Fruit fly (Drosophila melanogaster): ENCODE measurements around the gene CG42821.

CG42821 gene

dm6 chr3R:17391313-17391845 lies 21.5 kb upstream of the CG42821 start, which contains the start of the genes Brf and sds22 (continued):
- TF ChIP-seq BtbVII (GFP tag; optimal IDR thresholded peaks at IDR 0.05): peak; percentile 91
- TF ChIP-seq mirr (GFP tag; optimal IDR thresholded peaks at IDR 0.05): peak; percentile 90
- TF ChIP-seq CG12942 (GFP tag; optimal IDR thresholded peaks at IDR 0.05): peak; percentile 95
- peak; percentile 96 for TF ChIP-seq dysf (GFP tag; IDR thresholded peaks at IDR 0.05)
- peak; percentile 98 for TF ChIP-seq Max (GFP tag; optimal IDR thresholded peaks at IDR 0.05)
- peak; percentile 89 for TF ChIP-seq HmgD (GFP tag; optimal IDR thresholded peaks at IDR 0.05)
- peak; percentile 80 for TF ChIP-seq Doc3 (GFP tag; IDR thresholded peaks at IDR 0.05; ENCODE audit: partially characterized antibody)
- TF ChIP-seq CG6689 (GFP tag; IDR thresholded peaks at IDR 0.05): peak; percentile 99
- TF ChIP-seq Aef1 (GFP tag; IDR thresholded peaks at IDR 0.05): peak; percentile 94
- peak; percentile 84 for TF ChIP-seq Oaz (GFP tag; IDR thresholded peaks at IDR 0.05)
- TF ChIP-seq ase (GFP tag; IDR thresholded peaks at IDR 0.05): peak; percentile 92
- TF ChIP-seq CG6683 (GFP tag; optimal IDR thresholded peaks at IDR 0.05): peak; percentile 82
- TF ChIP-seq Taf1 (GFP tag; IDR thresholded peaks at IDR 0.05): peak; percentile 74
- TF ChIP-seq Bteb2 (GFP tag; optimal IDR thresholded peaks at IDR 0.05): peak; percentile 94
- peak; percentile 85 for TF ChIP-seq gt (GFP tag; IDR thresholded peaks at IDR 0.05)
- TF ChIP-seq sqz (GFP tag; optimal IDR thresholded peaks at IDR 0.05): peak; percentile 87
- peak; percentile 61 for TF ChIP-seq pros (GFP tag; optimal IDR thresholded peaks at IDR 0.05)
- TF ChIP-seq eve (GFP tag; optimal IDR thresholded peaks at IDR 0.05): peak in 1 of 2 experiments; percentile 95
- TF ChIP-seq CG17612 (GFP tag; IDR thresholded peaks at IDR 0.05): peak; percentile 75; the same call in 1 of the 2 replicates
- TF ChIP-seq Sin3A (optimal IDR thresholded peaks at IDR 0.05): peak; percentile 39
- TF ChIP-seq lmd (GFP tag; IDR thresholded peaks at IDR 0.05): peak; percentile 95
- TF ChIP-seq CG11504 (tag; optimal IDR thresholded peaks at IDR 0.05): peak; percentile 94
- peak; percentile 93 for TF ChIP-seq CG3065 (GFP tag; optimal IDR thresholded peaks at IDR 0.05)
- peak; percentile 93 for TF ChIP-seq Atf6 (GFP tag; IDR thresholded peaks at IDR 0.05)
- peak; percentile 92 for TF ChIP-seq CG13296 (GFP tag; optimal IDR thresholded peaks at IDR 0.05)
- TF ChIP-seq CG11085 (GFP tag; IDR thresholded peaks at IDR 0.05): peak; percentile 84
- TF ChIP-seq Drgx (GFP tag; IDR thresholded peaks at IDR 0.05): peak; percentile 83
- TF ChIP-seq CG15601 (tag; optimal IDR thresholded peaks at IDR 0.05): peak; percentile 98
- TF ChIP-seq CG14710 (tag; optimal IDR thresholded peaks at IDR 0.05): peak; percentile 97
- TF ChIP-seq danr (GFP tag; IDR thresholded peaks at IDR 0.05): peak; percentile 87
- TF ChIP-seq CG7839 (tag; optimal IDR thresholded peaks at IDR 0.05): peak; percentile 96
- TF ChIP-seq Hand (GFP tag; optimal IDR thresholded peaks at IDR 0.05): peak; percentile 80
- peak; percentile 90 for TF ChIP-seq H15 (GFP tag; IDR thresholded peaks at IDR 0.05)
- peak; percentile 77 for TF ChIP-seq CG17912 (GFP tag; optimal IDR thresholded peaks at IDR 0.05)
- peak; percentile 90 for TF ChIP-seq Hmx (GFP tag; optimal IDR thresholded peaks at IDR 0.05)
- TF ChIP-seq CG8924 (tag; optimal IDR thresholded peaks at IDR 0.05): peak; percentile 96
- peak; percentile 76 for TF ChIP-seq Hey (tag; optimal IDR thresholded peaks at IDR 0.05)
- TF ChIP-seq Nf-YC (tag; optimal IDR thresholded peaks at IDR 0.05): peak; percentile 89
- TF ChIP-seq Sox100B (GFP tag; optimal IDR thresholded peaks at IDR 0.05): peak; percentile 93
- peak; percentile 73 for TF ChIP-seq chm (GFP tag; IDR thresholded peaks at IDR 0.05)
- TF ChIP-seq CG6654 (GFP tag; optimal IDR thresholded peaks at IDR 0.05): peak; percentile 81
- TF ChIP-seq sisA (GFP tag; IDR thresholded peaks at IDR 0.05): peak; percentile 97
- peak; percentile 91 for TF ChIP-seq scrt (GFP tag; optimal IDR thresholded peaks at IDR 0.05)
- TF ChIP-seq al (GFP tag; IDR thresholded peaks at IDR 0.05): peak; percentile 92
- TF ChIP-seq abd-A (tag; optimal IDR thresholded peaks at IDR 0.05): no peak
- peak; percentile 95 for TF ChIP-seq CG12769 (tag; optimal IDR thresholded peaks at IDR 0.05)
- TF ChIP-seq HHEX (GFP tag; optimal IDR thresholded peaks at IDR 0.05): peak; percentile 92
- no peak for TF ChIP-seq yki (optimal IDR thresholded peaks at IDR 0.05)
- TF ChIP-seq Camta (GFP tag; optimal IDR thresholded peaks at IDR 0.05): peak; percentile 92
- peak; percentile 97 for TF ChIP-seq ind (GFP tag; optimal IDR thresholded peaks at IDR 0.05)
- peak; percentile 43; the same call in 1 of the 3 replicates for TF ChIP-seq mld (GFP tag; IDR thresholded peaks at IDR 0.05; ENCODE audit: partially characterized antibody)

Data from whole organism, embryonic.